Comparison of ENCODE assay signal across 1 fruit fly cellular context in genomic region chr2L:20991528-20991927, dm6.
TF ChIP-seq lines count a peak whose summit lies in the region.

No protein-coding gene starts in this region.

TF ChIP-seq in whole organism, embryonic, 481 proteins besides CTCF, POLR2A, EP300 and RAD21 (continued from another document):
- TF ChIP-seq so (GFP tag; IDR thresholded peaks at IDR 0.05; lab: Robert Waterston, UW) (no peak), CG17361 (GFP tag; IDR thresholded peaks at IDR 0.05; lab: Robert Waterston, UW) (no peak), CG18262 (tag; optimal IDR thresholded peaks at IDR 0.05; lab: Kevin White, UChicago) (no peak), CG13424 (tag; optimal IDR thresholded peaks at IDR 0.05; lab: Kevin White, UChicago) (no peak), CG31441 (GFP tag; IDR thresholded peaks at IDR 0.05; lab: Robert Waterston, UW) (0 out of 2 replicates have a peak, but pooled peaks have one; percentile 11), pfk (GFP tag; optimal IDR thresholded peaks at IDR 0.05; lab: Kevin White, UChicago) (no peak), CG3847 (GFP tag; IDR thresholded peaks at IDR 0.05; lab: Robert Waterston, UW) (no peak), lilli (GFP tag; optimal IDR thresholded peaks at IDR 0.05; lab: Kevin White, UChicago) (no peak), en (GFP tag; optimal IDR thresholded peaks at IDR 0.05; lab: Kevin White, UChicago) (no peak), CG4707 (GFP tag; optimal IDR thresholded peaks at IDR 0.05; lab: Kevin White, UChicago) (no peak), HHEX (GFP tag; optimal IDR thresholded peaks at IDR 0.05; lab: Kevin White, UChicago) (peak; percentile 11), CG15514 (GFP tag; optimal IDR thresholded peaks at IDR 0.05; lab: Kevin White, UChicago) (peak; percentile 7), CG15601 (tag; optimal IDR thresholded peaks at IDR 0.05; lab: Kevin White, UChicago) (peak; percentile 4), Abd-B (GFP tag; optimal IDR thresholded peaks at IDR 0.05; lab: Kevin White, UChicago) (no peak), CG30403 (GFP tag; optimal IDR thresholded peaks at IDR 0.05; lab: Kevin White, UChicago) (peak; percentile 6), Sox102F (GFP tag; optimal IDR thresholded peaks at IDR 0.05; lab: Kevin White, UChicago) (peak; percentile 30), dysf (GFP tag; IDR thresholded peaks at IDR 0.05; lab: Robert Waterston, UW) (peak; percentile 14; the same call in 1 of the 3 replicates), nmo (GFP tag; optimal IDR thresholded peaks at IDR 0.05; lab: Kevin White, UChicago) (peak; percentile 4), Gsc (GFP tag; IDR thresholded peaks at IDR 0.05; lab: Robert Waterston, UW) (no peak), fd3F (GFP tag; optimal IDR thresholded peaks at IDR 0.05; lab: Kevin White, UChicago) (no peak), CG18619 (GFP tag; optimal IDR thresholded peaks at IDR 0.05; lab: Kevin White, UChicago) (peak; percentile 26), CG8388 (GFP tag; optimal IDR thresholded peaks at IDR 0.05; lab: Kevin White, UChicago) (peak; percentile 9), bab2 (GFP tag; optimal IDR thresholded peaks at IDR 0.05; lab: Kevin White, UChicago) (no peak), vnd (GFP tag; IDR thresholded peaks at IDR 0.05; lab: Robert Waterston, UW; ENCODE audit: partially characterized antibody) (no peak), ab (GFP tag; optimal IDR thresholded peaks at IDR 0.05; lab: Kevin White, UChicago) (no peak), CG2129 (GFP tag; IDR thresholded peaks at IDR 0.05; lab: Robert Waterston, UW; ENCODE audit: partially characterized antibody) (no peak), CG2889 (GFP tag; IDR thresholded peaks at IDR 0.05; lab: Robert Waterston, UW) (no peak), CG10209 (GFP tag; optimal IDR thresholded peaks at IDR 0.05; lab: Kevin White, UChicago) (peak; percentile 23), dmrt99B (tag; optimal IDR thresholded peaks at IDR 0.05; lab: Kevin White, UChicago) (peak; percentile 23), Sox100B (GFP tag; optimal IDR thresholded peaks at IDR 0.05; lab: Kevin White, UChicago) (peak; percentile 7), gem (tag; optimal IDR thresholded peaks at IDR 0.05; lab: Kevin White, UChicago) (peak; percentile 51), Xrp1 (GFP tag; IDR thresholded peaks at IDR 0.05; lab: Robert Waterston, UW) (no peak), CG17568 (GFP tag; optimal IDR thresholded peaks at IDR 0.05; lab: Kevin White, UChicago) (no peak), lab (GFP tag; optimal IDR thresholded peaks at IDR 0.05; lab: Kevin White, UChicago) (peak; percentile 40), Hsf (GFP tag; optimal IDR thresholded peaks at IDR 0.05; lab: Kevin White, UChicago) (no peak), CG1647 (GFP tag; optimal IDR thresholded peaks at IDR 0.05; lab: Kevin White, UChicago) (no peak), CG2712 (tag; optimal IDR thresholded peaks at IDR 0.05; lab: Kevin White, UChicago) (peak; percentile 13), bsh (GFP tag; optimal IDR thresholded peaks at IDR 0.05; lab: Kevin White, UChicago) (peak in 1 of 2 experiments; percentile 20), Dad (GFP tag; optimal IDR thresholded peaks at IDR 0.05; lab: Kevin White, UChicago) (no peak), CG7745 (tag; optimal IDR thresholded peaks at IDR 0.05; lab: Kevin White, UChicago) (no peak)
